Worm (Caenorhabditis elegans) whole organism, early embryonic: ENCODE data around the gene K07F5.17.

Experiments used
- F13C5.2 ChIP-seq: sonication (generic microtip); optimal IDR thresholded peaks from 2 replicates; lab custom pipeline; 2017; ENCODE audit warnings: mild to moderate bottlenecking, missing genetic modification characterization, inconsistent platforms, missing compliant biosample characterization
- aly-1 ChIP-seq: sonication (generic microtip); optimal IDR thresholded peaks from 2 replicates; lab custom pipeline; 2016; ENCODE audit warnings: missing genetic modification characterization, missing compliant biosample characterization
- ama-1 ChIP-seq: fragments of 150-350 bp; optimal IDR thresholded peaks from 2 replicates; lab custom pipeline; 2014
- ceh-36 ChIP-seq: sonication (generic microtip); optimal IDR thresholded peaks from 2 replicates; lab custom pipeline; 2016; ENCODE audit warnings: missing genetic modification characterization, inconsistent platforms, missing compliant biosample characterization
- flt-1 ChIP-seq: fragments of 200-800 bp; sonication (Bioruptor generic); IDR thresholded peaks from 2 replicates; pipeline ENCODE4 v1.3.6; 2022; ENCODE audit warnings: missing genetic modification characterization, missing compliant biosample characterization
- hmbx-1 ChIP-seq: sonication (generic microtip); optimal IDR thresholded peaks from 2 replicates; lab custom pipeline; 2016; ENCODE audit warnings: mild to moderate bottlenecking, missing genetic modification characterization, missing compliant biosample characterization
- hmg-4 ChIP-seq: fragments of 200-800 bp; sonication (Bioruptor generic); optimal IDR thresholded peaks from 2 replicates; lab custom pipeline; 2018; ENCODE audit warnings: mild to moderate bottlenecking, missing genetic modification characterization, missing compliant biosample characterization
- hnd-1 ChIP-seq: sonication (generic microtip); optimal IDR thresholded peaks from 2 replicates; lab custom pipeline; 2016; ENCODE audit warnings: missing genetic modification characterization, missing compliant biosample characterization
- pes-1 ChIP-seq: fragments of 200-800 bp; sonication (Bioruptor generic); IDR thresholded peaks from 2 replicates; pipeline ENCODE4 v1.3.6; 2022; ENCODE audit warnings: missing genetic modification reagents, missing genetic modification characterization, missing compliant biosample characterization
- scrt-1 ChIP-seq: fragments of 200-800 bp; sonication (Bioruptor generic); IDR thresholded peaks from 2 replicates; pipeline ENCODE4 v1.3.6; 2022; ENCODE audit warnings: missing genetic modification characterization, missing compliant biosample characterization
- sea-1 ChIP-seq: fragments of 200-800 bp; sonication (Bioruptor generic); conservative IDR thresholded peaks from 2 replicates; pipeline ENCODE4 v1.3.6; 2022; ENCODE audit warnings: missing genetic modification characterization, missing compliant biosample characterization
- tbx-11 ChIP-seq: fragments of 200-800 bp; sonication (Bioruptor generic); IDR thresholded peaks from 2 replicates; pipeline ENCODE4 v1.3.6; 2022; ENCODE audit warnings: missing genetic modification characterization, missing compliant biosample characterization
- tbx-37 ChIP-seq: fragments of 200-800 bp; sonication (Bioruptor generic); conservative IDR thresholded peaks from 2 replicates; pipeline ENCODE4 v1.3.6; 2022; ENCODE audit warnings: missing genetic modification reagents, missing genetic modification characterization, missing compliant biosample characterization

DNA sequence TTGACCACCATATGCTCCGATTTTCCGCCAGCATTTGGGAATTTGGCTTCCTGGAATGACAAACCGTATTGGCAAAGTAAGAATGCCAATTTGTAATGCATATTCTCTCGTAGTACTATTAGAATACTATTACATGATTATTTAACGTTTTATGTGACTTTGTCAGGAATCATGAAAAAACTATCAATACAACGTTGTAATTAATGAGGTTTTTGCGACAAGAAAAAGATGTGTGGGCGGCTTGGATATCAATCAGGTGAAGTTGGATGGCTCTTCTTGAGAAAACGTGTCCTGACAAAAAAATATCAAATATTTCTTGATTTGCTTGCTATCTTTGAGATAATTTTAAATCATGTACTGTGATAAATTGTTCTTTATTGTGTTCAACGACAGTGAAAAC is 5.9 kb downstream of the K07F5.17 start, which contains the start of gene K07F5.7:
- TF ChIP-seq pes-1 (GFP tag; lab: Robert Waterston, UW) (no peak), ceh-36 (tag; lab: Kevin White, UChicago) (no peak), tbx-37 (GFP tag; lab: Robert Waterston, UW) (no peak), ama-1 (no peak), hnd-1 (no peak), flt-1 (GFP tag; lab: Robert Waterston, UW) (no peak), scrt-1 (GFP tag; lab: Robert Waterston, UW) (no peak), hmg-4 (no peak), hmbx-1 (tag; lab: Kevin White, UChicago) (no peak), sea-1 (no peak), F13C5.2 (tag; lab: Kevin White, UChicago) (no peak), tbx-11 (no peak), aly-1 (tag; lab: Kevin White, UChicago) (no peak)
